Worm (Caenorhabditis elegans): Measurements from ENCODE around the gene K12B6.9.

K12B6.9 gene

ce11 chrV:6328897-6329296, 36.4 kb upstream of the K12B6.9 start, which contains the start of gene T28C12.2:
TSS of gene T28C12.2 (plus strand) at chrV:6329197.
- TF ChIP-seq tbx-2 (tag; optimal IDR thresholded peaks at IDR 0.05) = no peak
- no peak for TF ChIP-seq pha-2 (tag; optimal IDR thresholded peaks at IDR 0.05)

- TF ChIP-seq pqm-1 (tag; optimal IDR thresholded peaks at IDR 0.05) (no peak), ama-1 (optimal IDR thresholded peaks at IDR 0.05) (no peak), ttx-3 (tag; optimal IDR thresholded peaks at IDR 0.05) (no peak), ceh-18 (tag; optimal IDR thresholded peaks at IDR 0.05) (no peak), sox-4 (tag; optimal IDR thresholded peaks at IDR 0.05) (no peak), K09A11.1 (tag; optimal IDR thresholded peaks at IDR 0.05; ENCODE audit: insufficient read depth) (no peak), hlh-8 (tag; optimal IDR thresholded peaks at IDR 0.05) (no peak), tbx-2 (tag; optimal IDR thresholded peaks at IDR 0.05) (no peak), dmd-4 (tag; optimal IDR thresholded peaks at IDR 0.05; ENCODE audit: borderline replicate concordance) (no peak), C38D4.7 (GFP tag; optimal IDR thresholded peaks at IDR 0.05) (no peak), unc-42 (tag; optimal IDR thresholded peaks at IDR 0.05) (no peak), mec-3 (tag; optimal IDR thresholded peaks at IDR 0.05; ENCODE audit: borderline replicate concordance) (no peak), nhr-232 (tag; optimal IDR thresholded peaks at IDR 0.05) (no peak), F13H6.1 (tag; optimal IDR thresholded peaks at IDR 0.05) (no peak), sdc-2 (tag; optimal IDR thresholded peaks at IDR 0.05) (no peak), syd-9 (tag; optimal IDR thresholded peaks at IDR 0.05) (no peak)
Measured at ce11 chrV:6326980-6327379, 34.5 kb upstream of the K12B6.9 start, which contains the start of gene fbxa-202. TSS of gene fbxa-202 (plus strand) at chrV:6327280.

ce11 chrV:6326394-6326793, 33.9 kb upstream of the K12B6.9 start:
- TF ChIP-seq Y22D7AL.16 (tag; optimal IDR thresholded peaks at IDR 0.05) (no peak), ceh-31 (tag; optimal IDR thresholded peaks at IDR 0.05) (no peak), ceh-18 (tag; optimal IDR thresholded peaks at IDR 0.05) (no peak), ref-2 (tag; optimal IDR thresholded peaks at IDR 0.05) (no peak)

ce11 chrV:6323602-6324001, 31.1 kb upstream of the K12B6.9 start:
- TF ChIP-seq nhr-232 (tag; optimal IDR thresholded peaks at IDR 0.05) = no peak
- no peak for TF ChIP-seq pat-9 (tag; optimal IDR thresholded peaks at IDR 0.05)
- no peak for TF ChIP-seq ceh-31 (tag; optimal IDR thresholded peaks at IDR 0.05)
- no peak for TF ChIP-seq ztf-16 (tag; optimal IDR thresholded peaks at IDR 0.05)
- no peak for TF ChIP-seq npax-4 (tag; optimal IDR thresholded peaks at IDR 0.05)
- TF ChIP-seq ceh-30 (tag; optimal IDR thresholded peaks at IDR 0.05) = no peak
- no peak for TF ChIP-seq elt-4 (tag; optimal IDR thresholded peaks at IDR 0.05)
- no peak for TF ChIP-seq hlh-6 (tag; optimal IDR thresholded peaks at IDR 0.05)
- TF ChIP-seq ceh-6 (GFP tag; optimal IDR thresholded peaks at IDR 0.05) = no peak
- TF ChIP-seq gmeb-2 (tag; optimal IDR thresholded peaks at IDR 0.05) = no peak
- TF ChIP-seq ahr-1 (tag; optimal IDR thresholded peaks at IDR 0.05) = no peak

ce11 chrV:6322749-6323367, 30.4 kb upstream of the K12B6.9 start:
- no peak for TF ChIP-seq sox-4 (tag; optimal IDR thresholded peaks at IDR 0.05)
- no peak for TF ChIP-seq ceh-19 (GFP tag; optimal IDR thresholded peaks at IDR 0.05)
- TF ChIP-seq ttx-3 (tag; optimal IDR thresholded peaks at IDR 0.05) = no peak
- TF ChIP-seq pha-2 (tag; optimal IDR thresholded peaks at IDR 0.05) = no peak
- no peak for TF ChIP-seq pat-9 (tag; optimal IDR thresholded peaks at IDR 0.05)
- TF ChIP-seq eyg-1 (tag; optimal IDR thresholded peaks at IDR 0.05) = no peak
- no peak for TF ChIP-seq elt-2 (tag; optimal IDR thresholded peaks at IDR 0.05)
- TF ChIP-seq F13H6.1 (tag; optimal IDR thresholded peaks at IDR 0.05) = no peak
- TF ChIP-seq T23F11.4 (GFP tag; optimal IDR thresholded peaks at IDR 0.05) = no peak
- no peak for TF ChIP-seq hlh-8 (tag; optimal IDR thresholded peaks at IDR 0.05)
- no peak for TF ChIP-seq npax-4 (tag; optimal IDR thresholded peaks at IDR 0.05)
- TF ChIP-seq ztf-16 (tag; optimal IDR thresholded peaks at IDR 0.05) = no peak
- no peak for TF ChIP-seq zip-5 (tag; optimal IDR thresholded peaks at IDR 0.05)
- TF ChIP-seq C38D4.7 (GFP tag; optimal IDR thresholded peaks at IDR 0.05) = no peak
- no peak for TF ChIP-seq unc-3 (GFP tag; conservative IDR thresholded peaks at IDR 0.05)
- no peak for TF ChIP-seq unc-3 (tag; optimal IDR thresholded peaks at IDR 0.05)
- no peak for TF ChIP-seq nhr-11 (tag; optimal IDR thresholded peaks at IDR 0.05)
- no peak for TF ChIP-seq unc-55 (GFP tag; optimal IDR thresholded peaks at IDR 0.05)

Data from whole organism, late embryonic.